Worm (Caenorhabditis elegans) whole organism, L4/young adult: ENCODE data around the gene Y39A1A.21.
A peak's percentile ranks its signal among the peaks of the same experiment; 100 is the strongest.

Experiments
- W03F9.2 ChIP-seq: fragments of 150-350 bp; optimal IDR thresholded peaks from 2 replicates; lab custom pipeline; 2014; ENCODE audit warnings: missing biosample characterization, missing genetic modification characterization
- dao-5 ChIP-seq: sonication (generic microtip); optimal IDR thresholded peaks from 2 replicates; lab custom pipeline; 2016; ENCODE audit warnings: missing genotype, missing genetic modification characterization, moderate library complexity, missing compliant biosample characterization
- him-1 ChIP-seq: sonication (generic microtip); optimal IDR thresholded peaks from 2 replicates; lab custom pipeline; 2016; ENCODE audit warnings: missing genotype, missing genetic modification reagents, missing genetic modification characterization, missing compliant biosample characterization

DNA sequence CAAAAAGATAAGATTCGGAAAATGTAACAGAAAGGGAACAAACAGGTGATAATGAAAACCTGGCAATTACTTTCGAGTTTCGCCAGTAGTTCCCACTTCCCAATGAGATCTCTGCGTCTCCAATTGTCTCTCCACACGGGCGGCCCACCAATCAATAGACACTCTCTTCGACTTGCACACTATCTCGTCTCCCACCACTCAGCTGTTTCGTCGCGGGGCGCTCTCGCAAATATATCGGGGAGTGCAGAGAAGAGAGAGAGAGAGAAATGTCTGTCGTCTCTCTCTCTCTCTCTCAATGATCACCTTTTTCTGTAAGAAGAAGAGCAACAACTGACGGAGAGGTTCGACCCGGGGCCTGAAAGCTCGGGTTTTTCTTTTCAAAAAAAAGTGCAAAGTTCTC, 13.3 kb upstream of the Y39A1A.21 start:
- TF ChIP-seq W03F9.2 (tag; lab: Kevin White, UChicago) (peak; percentile 17), dao-5 (no peak), him-1 (peak; percentile 20)
